Fruit fly (Drosophila melanogaster) whole organism: ENCODE measurements around the gene bel.

Source experiments
- EcR ChIP-seq, 2 experiments: fragments of >200 bp; optimal IDR thresholded peaks; 2 replicates each; lab custom pipeline; 2017; ENCODE audit warnings: missing biosample characterization in 2 of 2, missing genetic modification characterization in 2 of 2, missing genetic modification reagents in 2 of 2
- pan ChIP-seq: fragments of >200 bp; optimal IDR thresholded peaks from 2 replicates; lab custom pipeline; 2017

dm6 chr3R:8707166-8707565 is 46.6 kb upstream of the bel start:
- TF ChIP-seq EcR (GFP tag; optimal IDR thresholded peaks at IDR 0.05; lab: Kevin White, UChicago), result no peak
- TF ChIP-seq pan (lab: Kevin White, UChicago), result no peak
